Worm (Caenorhabditis elegans): ENCODE results near the gene F41G3.3.
A peak's percentile ranks its signal among the peaks of the same experiment; 100 is the strongest.

F41G3.3 gene

ce11 chrII:6779104-6779503 is 22.8 kb downstream of the F41G3.3 start, which contains the start of gene T13C2.7:
Gene T13C2.7, plus strand, starts transcription at chrII:6779404.
- TF ChIP-seq nhr-237 (tag; optimal IDR thresholded peaks at IDR 0.05), result no peak
- TF ChIP-seq sma-3 (GFP tag; optimal IDR thresholded peaks at IDR 0.05), result no peak
- no peak for TF ChIP-seq lin-39 (tag; optimal IDR thresholded peaks at IDR 0.05)
- no peak for TF ChIP-seq C34F6.9 (tag; optimal IDR thresholded peaks at IDR 0.05)
- TF ChIP-seq nhr-23 (tag; optimal IDR thresholded peaks at IDR 0.05), result no peak
- no peak for TF ChIP-seq egl-27 (tag; optimal IDR thresholded peaks at IDR 0.05)
- no peak for TF ChIP-seq nhr-12 (tag; optimal IDR thresholded peaks at IDR 0.05)
- TF ChIP-seq unc-39 (tag; optimal IDR thresholded peaks at IDR 0.05), result no peak

DNA sequence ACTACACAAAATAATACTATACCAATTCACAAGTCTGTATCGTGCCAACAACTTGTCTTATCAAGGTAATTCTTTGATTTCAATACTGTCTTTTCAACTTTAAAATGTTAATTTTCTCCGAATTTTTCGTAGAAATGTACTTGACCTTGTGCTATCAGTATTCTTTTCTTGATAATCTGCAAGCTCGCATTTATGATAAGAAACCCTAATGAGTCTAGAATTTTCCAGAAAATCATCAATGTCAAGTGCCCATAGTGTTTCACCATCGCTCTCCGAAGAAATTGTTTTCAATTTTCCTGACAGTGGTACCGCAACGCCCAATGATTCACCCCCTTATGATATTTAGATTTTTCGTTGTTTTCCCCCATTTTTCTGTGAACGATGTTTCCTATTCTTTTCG is 24.9 kb downstream of the F41G3.3 start:
- TF ChIP-seq fos-1 (tag; optimal IDR thresholded peaks at IDR 0.05) (peak; percentile 64), snpc-4 (tag; optimal IDR thresholded peaks at IDR 0.05) (no peak)

- no peak for TF ChIP-seq nhr-6 (tag; optimal IDR thresholded peaks at IDR 0.05)
- TF ChIP-seq zag-1 (tag; optimal IDR thresholded peaks at IDR 0.05), result no peak
- no peak for TF ChIP-seq mdl-1 (tag; optimal IDR thresholded peaks at IDR 0.05)
- TF ChIP-seq ztf-4 (tag; optimal IDR thresholded peaks at IDR 0.05), result no peak
- TF ChIP-seq aly-2 (tag; optimal IDR thresholded peaks at IDR 0.05), result no peak
- no peak for TF ChIP-seq mbf-1 (tag; optimal IDR thresholded peaks at IDR 0.05)
- TF ChIP-seq sma-3 (GFP tag; optimal IDR thresholded peaks at IDR 0.05), result no peak
- TF ChIP-seq unc-55 (GFP tag; optimal IDR thresholded peaks at IDR 0.05), result no peak
- TF ChIP-seq elt-1 (tag; optimal IDR thresholded peaks at IDR 0.05), result no peak
- no peak for TF ChIP-seq nhr-25 (tag; optimal IDR thresholded peaks at IDR 0.05)
- no peak for TF ChIP-seq skn-1 (tag; optimal IDR thresholded peaks at IDR 0.05)
- no peak for TF ChIP-seq Y55F3AM.14 (GFP tag; optimal IDR thresholded peaks at IDR 0.05)
- no peak for TF ChIP-seq ceh-82 (tag; optimal IDR thresholded peaks at IDR 0.05)
- no peak for TF ChIP-seq snpc-4 (tag; optimal IDR thresholded peaks at IDR 0.05)
- TF ChIP-seq F13H6.1 (tag; optimal IDR thresholded peaks at IDR 0.05), result no peak
- TF ChIP-seq unc-39 (tag; optimal IDR thresholded peaks at IDR 0.05), result no peak
- no peak for TF ChIP-seq lin-39 (tag; optimal IDR thresholded peaks at IDR 0.05)
- no peak for TF ChIP-seq sem-4 (tag; optimal IDR thresholded peaks at IDR 0.05)
Measured at ce11 chrII:6781983-6782382, 25.7 kb downstream of the F41G3.3 start.

ce11 chrII:6782738-6783163 is 26.4 kb downstream of the F41G3.3 start:
- TF ChIP-seq lin-11 (tag; optimal IDR thresholded peaks at IDR 0.05) (peak; percentile 64), peb-1 (tag; optimal IDR thresholded peaks at IDR 0.05) (no peak), ceh-82 (tag; optimal IDR thresholded peaks at IDR 0.05) (no peak), fos-1 (tag; optimal IDR thresholded peaks at IDR 0.05) (peak; percentile 8), F13H6.1 (tag; optimal IDR thresholded peaks at IDR 0.05) (peak; percentile 39), C34F6.9 (tag; optimal IDR thresholded peaks at IDR 0.05) (peak; percentile 96), nhr-25 (tag; optimal IDR thresholded peaks at IDR 0.05) (peak; percentile 59), elt-3 (tag; optimal IDR thresholded peaks at IDR 0.05) (no peak), nhr-11 (tag; optimal IDR thresholded peaks at IDR 0.05) (no peak), lsy-2 (tag; optimal IDR thresholded peaks at IDR 0.05) (peak; percentile 38 to 65), sma-3 (GFP tag; optimal IDR thresholded peaks at IDR 0.05) (peak; percentile 22), sma-9 (GFP tag; optimal IDR thresholded peaks at IDR 0.05) (peak; percentile 61), sma-9 (tag; optimal IDR thresholded peaks at IDR 0.05) (no peak), unc-55 (GFP tag; optimal IDR thresholded peaks at IDR 0.05) (peak; percentile 79), nhr-6 (tag; optimal IDR thresholded peaks at IDR 0.05) (no peak), mab-5 (tag; optimal IDR thresholded peaks at IDR 0.05) (peak; percentile 5), nhr-129 (tag; optimal IDR thresholded peaks at IDR 0.05) (peak; percentile 71), blmp-1 (tag; optimal IDR thresholded peaks at IDR 0.05; ENCODE audit: insufficient read depth) (peak; percentile 3), ztf-11 (tag; optimal IDR thresholded peaks at IDR 0.05) (no peak), ztf-4 (tag; optimal IDR thresholded peaks at IDR 0.05) (peak; percentile 48)

DNA sequence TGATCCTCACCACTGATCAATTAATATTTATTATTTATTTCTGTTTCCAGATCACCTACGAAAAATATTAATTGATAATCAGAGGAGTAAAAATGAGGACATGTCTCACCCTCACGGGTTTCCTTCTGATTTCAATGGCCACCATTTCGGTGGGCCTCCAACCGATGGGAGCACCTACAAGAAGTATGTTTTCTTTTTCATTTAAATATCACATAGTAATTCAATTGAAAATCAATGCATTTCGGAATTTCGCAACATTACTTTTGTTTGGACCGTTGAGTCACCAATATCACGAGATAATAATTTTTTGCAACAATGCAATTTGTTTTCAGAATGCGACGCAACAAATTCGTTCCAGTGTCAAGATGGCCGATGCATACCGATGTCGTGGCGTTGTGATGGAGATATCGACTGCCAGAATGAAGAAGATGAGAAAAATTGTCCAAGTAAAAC is 27.1 kb downstream of the F41G3.3 start, which contains the start of gene gldi-2:
gldi-2 (plus strand) TSS at position 51 of the 453 bp plus-strand sequence.
- TF ChIP-seq F13H6.1 (tag; optimal IDR thresholded peaks at IDR 0.05) (no peak), nhr-77 (tag; optimal IDR thresholded peaks at IDR 0.05) (no peak), lin-13 (GFP tag; optimal IDR thresholded peaks at IDR 0.05) (no peak), sma-9 (GFP tag; optimal IDR thresholded peaks at IDR 0.05) (no peak), sma-9 (tag; optimal IDR thresholded peaks at IDR 0.05) (no peak), C34F6.9 (tag; optimal IDR thresholded peaks at IDR 0.05) (no peak), zag-1 (tag; optimal IDR thresholded peaks at IDR 0.05) (no peak), nhr-21 (tag; optimal IDR thresholded peaks at IDR 0.05) (no peak), dmd-4 (tag; optimal IDR thresholded peaks at IDR 0.05) (no peak)

Data from whole organism, L2 larva.